Fruit fly (Drosophila melanogaster) whole organism, embryonic: ENCODE data around the gene CRAT.

Experiments
- Atf-2 ChIP-seq: fragments of 200-800 bp; sonication (Bioruptor generic); optimal IDR thresholded peaks from 2 replicates; lab custom pipeline; 2016; ENCODE audit warnings: missing biosample characterization, missing genetic modification characterization
- C15 ChIP-seq: fragments of 200-800 bp; sonication (Bioruptor generic); IDR thresholded peaks from 3 replicates; pipeline ENCODE4 v1.3.6; 2022; ENCODE audit warnings: missing biosample characterization, missing genetic modification characterization
- CG10147 ChIP-seq: fragments of 200-800 bp; sonication (Bioruptor generic); optimal IDR thresholded peaks from 2 replicates; lab custom pipeline; 2019; ENCODE audit warnings: missing biosample characterization, mild to moderate bottlenecking, missing genetic modification characterization, moderate library complexity
- CG10543 ChIP-seq: fragments of 200-800 bp; sonication (Bioruptor generic); optimal IDR thresholded peaks from 3 replicates; lab custom pipeline; 2017; ENCODE audit warnings: missing biosample characterization, mild to moderate bottlenecking, missing genetic modification characterization, moderate library complexity
- CG12104 ChIP-seq: fragments of 200-800 bp; sonication (Bioruptor generic); optimal IDR thresholded peaks from 3 replicates; lab custom pipeline; 2016; ENCODE audit warnings: missing biosample characterization, missing genetic modification characterization
- CG13624 ChIP-seq: fragments of 200-800 bp; sonication (Bioruptor generic); optimal IDR thresholded peaks from 2 replicates; lab custom pipeline; 2016; ENCODE audit warnings: missing biosample characterization, missing genetic modification characterization
- CG13894 ChIP-seq: fragments of 200-800 bp; sonication (Bioruptor generic); optimal IDR thresholded peaks from 3 replicates; lab custom pipeline; 2018; ENCODE audit warnings: missing biosample characterization, mild to moderate bottlenecking, missing genetic modification characterization, moderate library complexity
- CG14965 ChIP-seq: fragments of 200-800 bp; sonication (Bioruptor generic); optimal IDR thresholded peaks from 2 replicates; lab custom pipeline; 2016; ENCODE audit warnings: missing biosample characterization, missing genetic modification characterization, borderline replicate concordance
- CG15073 ChIP-seq: fragments of 200-800 bp; sonication (Bioruptor generic); optimal IDR thresholded peaks from 2 replicates; lab custom pipeline; 2016; ENCODE audit warnings: missing biosample characterization, missing genetic modification characterization
- CG15601 ChIP-seq: fragments of 200-800 bp; sonication (Bioruptor generic); optimal IDR thresholded peaks from 3 replicates; lab custom pipeline; 2019; ENCODE audit warnings: missing biosample characterization, mild to moderate bottlenecking, missing genetic modification characterization, moderate library complexity
- CG17361 ChIP-seq: fragments of 200-800 bp; sonication (Bioruptor generic); IDR thresholded peaks from 3 replicates; pipeline ENCODE4 v1.3.6; 2022; ENCODE audit warnings: missing biosample characterization, missing genetic modification characterization
- CG17385 ChIP-seq: fragments of 200-800 bp; sonication (Bioruptor generic); optimal IDR thresholded peaks from 3 replicates; lab custom pipeline; 2018; ENCODE audit warnings: missing biosample characterization, mild to moderate bottlenecking, missing genetic modification characterization
- CG18262 ChIP-seq: fragments of 200-800 bp; optimal IDR thresholded peaks from 3 replicates; lab custom pipeline; 2019; ENCODE audit warnings: missing biosample characterization, mild to moderate bottlenecking, missing genetic modification characterization, moderate library complexity
- CG2120 ChIP-seq: fragments of 200-800 bp; sonication (Bioruptor generic); optimal IDR thresholded peaks from 3 replicates; lab custom pipeline; 2016; ENCODE audit warnings: missing biosample characterization, missing genetic modification characterization
- CG3407 ChIP-seq: fragments of 200-800 bp; sonication (Bioruptor generic); optimal IDR thresholded peaks from 2 replicates; lab custom pipeline; 2018; ENCODE audit warnings: missing biosample characterization, mild to moderate bottlenecking, missing genetic modification characterization
- CG4617 ChIP-seq: fragments of 200-800 bp; sonication (Bioruptor generic); optimal IDR thresholded peaks from 3 replicates; lab custom pipeline; 2016; ENCODE audit warnings: missing biosample characterization, missing genetic modification characterization, borderline replicate concordance
- CG6254 ChIP-seq: fragments of 200-800 bp; sonication (Bioruptor generic); optimal IDR thresholded peaks from 3 replicates; lab custom pipeline; 2017; ENCODE audit warnings: mild to moderate bottlenecking, missing biosample characterization, missing genetic modification reagents, missing genetic modification characterization
- CG6791 ChIP-seq: fragments of 200-800 bp; sonication (Bioruptor generic); IDR thresholded peaks from 3 replicates; pipeline ENCODE4 v1.3.6; 2022; ENCODE audit warnings: missing biosample characterization, missing genetic modification characterization; ENCODE audit not compliant: partially characterized antibody
- CG7987 ChIP-seq: fragments of 200-800 bp; sonication (Bioruptor generic); optimal IDR thresholded peaks from 2 replicates; lab custom pipeline; 2018; ENCODE audit warnings: missing biosample characterization, mild to moderate bottlenecking, missing genetic modification characterization, moderate library complexity
- CG8944 ChIP-seq: fragments of 200-800 bp; sonication (Bioruptor generic); optimal IDR thresholded peaks from 3 replicates; lab custom pipeline; 2016; ENCODE audit warnings: missing biosample characterization, missing genetic modification characterization
- CG9437 ChIP-seq: fragments of 200-800 bp; sonication (Bioruptor generic); optimal IDR thresholded peaks from 2 replicates; lab custom pipeline; 2018; ENCODE audit warnings: missing biosample characterization, mild to moderate bottlenecking, missing genetic modification characterization
- CHES-1-like ChIP-seq: fragments of 200-800 bp; sonication (Bioruptor generic); optimal IDR thresholded peaks from 2 replicates; lab custom pipeline; 2016; ENCODE audit warnings: missing biosample characterization, missing genetic modification characterization
- D19B ChIP-seq: fragments of 200-800 bp; sonication (Bioruptor generic); optimal IDR thresholded peaks from 2 replicates; lab custom pipeline; 2017; ENCODE audit warnings: missing biosample characterization, mild to moderate bottlenecking, missing genetic modification characterization
- Dek ChIP-seq: fragments of 200-800 bp; sonication (Bioruptor generic); optimal IDR thresholded peaks from 3 replicates; lab custom pipeline; 2019; ENCODE audit warnings: missing biosample characterization, mild to moderate bottlenecking, missing genetic modification characterization, moderate library complexity
- Dip2 ChIP-seq: fragments of 200-800 bp; sonication (Bioruptor generic); IDR thresholded peaks from 2 replicates; pipeline ENCODE4 v1.3.6; 2022; ENCODE audit warnings: missing biosample characterization, missing genetic modification characterization
- Dip3 ChIP-seq: fragments of 200-800 bp; sonication (Bioruptor generic); optimal IDR thresholded peaks from 3 replicates; lab custom pipeline; 2016; ENCODE audit warnings: missing biosample characterization, missing genetic modification characterization
- Gug ChIP-seq: fragments of 200-800 bp; sonication (Bioruptor generic); IDR thresholded peaks from 4 replicates; pipeline ENCODE4 v1.3.6; 2022; ENCODE audit warnings: missing biosample characterization, missing genetic modification characterization
- H15 ChIP-seq: fragments of 200-800 bp; sonication (Bioruptor generic); IDR thresholded peaks from 3 replicates; pipeline ENCODE4 v1.3.6; 2022; ENCODE audit warnings: missing biosample characterization, missing genetic modification characterization
- HLH54F ChIP-seq: fragments of 200-800 bp; sonication (Bioruptor generic); optimal IDR thresholded peaks from 3 replicates; lab custom pipeline; 2016; ENCODE audit warnings: missing biosample characterization, missing genetic modification characterization
- Jarid2 ChIP-seq: fragments of 200-800 bp; sonication (Bioruptor generic); optimal IDR thresholded peaks from 3 replicates; lab custom pipeline; 2017; ENCODE audit warnings: mild to moderate bottlenecking, missing biosample characterization, missing genetic modification reagents, missing genetic modification characterization
- Meics ChIP-seq: fragments of 200-800 bp; sonication (Bioruptor generic); optimal IDR thresholded peaks from 2 replicates; lab custom pipeline; 2017; ENCODE audit warnings: missing biosample characterization, mild to moderate bottlenecking, missing genetic modification characterization
- Pdp1 ChIP-seq, 2 experiments: fragments of 200-800 bp; sonication (Bioruptor generic); optimal IDR thresholded peaks; 3 replicates each; lab custom pipeline; 2016; ENCODE audit warnings: missing biosample characterization in 2 of 2, missing genetic modification characterization in 2 of 2, mild to moderate bottlenecking in 1 of 2, moderate library complexity in 1 of 2
- aop ChIP-seq: fragments of 200-800 bp; sonication (Bioruptor generic); IDR thresholded peaks from 2 replicates; pipeline ENCODE4 v1.3.6; 2022; ENCODE audit warnings: missing biosample characterization, missing genetic modification characterization
- ase ChIP-seq: fragments of 200-800 bp; sonication (Bioruptor generic); IDR thresholded peaks from 3 replicates; pipeline ENCODE4 v1.3.6; 2022; ENCODE audit warnings: missing biosample characterization, missing genetic modification characterization
- bsh ChIP-seq, 2 experiments: fragments of 200-800 bp; sonication (Bioruptor generic); optimal IDR thresholded peaks; 2 replicates each; lab custom pipeline; 2017 to 2018; ENCODE audit warnings: mild to moderate bottlenecking in 2 of 2, missing biosample characterization in 2 of 2, missing genetic modification characterization in 2 of 2, moderate library complexity in 1 of 2
- chif ChIP-seq, 2 experiments: fragments of 200-800 bp; sonication (Bioruptor generic); optimal IDR thresholded peaks; 3 replicates each; lab custom pipeline; 2016; ENCODE audit warnings: missing biosample characterization in 2 of 2, missing genetic modification characterization in 2 of 2
- fd3F ChIP-seq: fragments of 200-800 bp; sonication (Bioruptor generic); optimal IDR thresholded peaks from 2 replicates; lab custom pipeline; 2018; ENCODE audit warnings: missing biosample characterization, mild to moderate bottlenecking, missing genetic modification characterization, moderate library complexity
- fd64A ChIP-seq: fragments of 200-800 bp; sonication (Bioruptor generic); optimal IDR thresholded peaks from 3 replicates; lab custom pipeline; 2018; ENCODE audit warnings: missing biosample characterization, mild to moderate bottlenecking, missing genetic modification characterization
- gem ChIP-seq: fragments of 200-800 bp; sonication (Bioruptor generic); optimal IDR thresholded peaks from 2 replicates; lab custom pipeline; 2019; ENCODE audit warnings: missing biosample characterization, mild to moderate bottlenecking, missing genetic modification characterization, moderate library complexity
- hbn ChIP-seq: fragments of 200-800 bp; sonication (Bioruptor generic); IDR thresholded peaks from 2 replicates; pipeline ENCODE4 v1.3.6; 2022; ENCODE audit warnings: missing biosample characterization, missing genetic modification characterization; ENCODE audit not compliant: partially characterized antibody
- lbe ChIP-seq: fragments of 200-800 bp; sonication (Bioruptor generic); optimal IDR thresholded peaks from 2 replicates; lab custom pipeline; 2016; ENCODE audit warnings: missing biosample characterization, mild to moderate bottlenecking, missing genetic modification characterization
- nerfin-2 ChIP-seq: fragments of 200-800 bp; sonication (Bioruptor generic); IDR thresholded peaks from 2 replicates; pipeline ENCODE4 v1.3.6; 2022; ENCODE audit warnings: missing biosample characterization, missing genetic modification characterization; ENCODE audit not compliant: partially characterized antibody
- nom ChIP-seq: fragments of 200-800 bp; sonication (Bioruptor generic); optimal IDR thresholded peaks from 2 replicates; lab custom pipeline; 2017; ENCODE audit warnings: missing biosample characterization, missing genetic modification characterization, mild to moderate bottlenecking, moderate library complexity, missing genetic modification reagents
- pzg ChIP-seq: fragments of 200-800 bp; sonication (Bioruptor generic); optimal IDR thresholded peaks from 3 replicates; lab custom pipeline; 2018; ENCODE audit warnings: missing biosample characterization, mild to moderate bottlenecking, missing genetic modification characterization, moderate library complexity
- row ChIP-seq: fragments of 200-800 bp; sonication (Bioruptor generic); IDR thresholded peaks from 3 replicates; pipeline ENCODE4 v1.3.6; 2022; ENCODE audit warnings: missing biosample characterization, missing genetic modification characterization
- schlank ChIP-seq: fragments of 200-800 bp; sonication (Bioruptor generic); optimal IDR thresholded peaks from 2 replicates; lab custom pipeline; 2018; ENCODE audit warnings: missing biosample characterization, mild to moderate bottlenecking, missing genetic modification characterization
- scrt ChIP-seq: fragments of 200-800 bp; sonication (Bioruptor generic); optimal IDR thresholded peaks from 2 replicates; lab custom pipeline; 2018; ENCODE audit warnings: missing biosample characterization, mild to moderate bottlenecking, missing genetic modification characterization, moderate library complexity
- shn ChIP-seq: fragments of 200-800 bp; sonication (Bioruptor generic); optimal IDR thresholded peaks from 3 replicates; lab custom pipeline; 2016; ENCODE audit warnings: missing biosample characterization, missing genetic modification characterization
- tx ChIP-seq: fragments of 200-800 bp; sonication (Bioruptor generic); optimal IDR thresholded peaks from 2 replicates; lab custom pipeline; 2016; ENCODE audit warnings: missing biosample characterization, missing genetic modification characterization
- zfh1 ChIP-seq: fragments of 200-800 bp; sonication (Bioruptor generic); IDR thresholded peaks from 3 replicates; pipeline ENCODE4 v1.3.6; 2022; ENCODE audit warnings: missing biosample characterization, missing genetic modification characterization

CRAT gene

dm6 chr3R:6404174-6404573, 28.3 kb upstream of the CRAT start (continued):
- TF ChIP-seq Gug (GFP tag; lab: Robert Waterston, UW) (peak; percentile 80), CG8944 (GFP tag; lab: Kevin White, UChicago) (peak; percentile 49), zfh1 (GFP tag; lab: Robert Waterston, UW) (peak; percentile 87), fd3F (GFP tag; lab: Kevin White, UChicago) (peak; percentile 74), Pdp1 (GFP tag; optimal IDR thresholded peaks at IDR 0.05; lab: Kevin White, UChicago) (peak; percentile 77), gem (tag; lab: Kevin White, UChicago) (peak; percentile 89), scrt (GFP tag; lab: Kevin White, UChicago) (peak; percentile 50), CG3407 (GFP tag; lab: Kevin White, UChicago) (peak; percentile 75), CG10147 (peak; percentile 61), Dip2 (GFP tag; lab: Robert Waterston, UW) (no peak), lbe (peak; percentile 52), Atf-2 (GFP tag; lab: Kevin White, UChicago) (peak; percentile 18), HLH54F (GFP tag; lab: Kevin White, UChicago) (peak; percentile 62), CG2120 (GFP tag; lab: Kevin White, UChicago) (peak; percentile 87), ase (GFP tag; lab: Robert Waterston, UW) (peak; percentile 82), schlank (tag; lab: Kevin White, UChicago) (peak; percentile 36), shn (GFP tag; lab: Kevin White, UChicago) (peak; percentile 68), tx (GFP tag; lab: Kevin White, UChicago) (peak; percentile 71), CG10543 (GFP tag; lab: Kevin White, UChicago) (peak; percentile 33), CHES-1-like (GFP tag; lab: Kevin White, UChicago) (peak; percentile 64), D19B (peak; percentile 60), nerfin-2 (no peak), CG18262 (tag; lab: Kevin White, UChicago) (peak; percentile 80), Dek (tag; lab: Kevin White, UChicago) (peak; percentile 64), hbn (GFP tag; lab: Robert Waterston, UW) (no peak), C15 (GFP tag; lab: Robert Waterston, UW) (peak; percentile 82; the same call in 2 of the 3 replicates), Jarid2 (GFP tag; lab: Kevin White, UChicago) (peak; percentile 57), H15 (GFP tag; lab: Robert Waterston, UW) (no peak; the same call in 1 of the 3 replicates), Dip3 (GFP tag; lab: Kevin White, UChicago) (peak; percentile 63), CG13894 (tag; lab: Kevin White, UChicago) (no peak), CG15073 (peak; percentile 6), CG17385 (GFP tag; lab: Kevin White, UChicago) (peak; percentile 79), chif (GFP tag; optimal IDR thresholded peaks at IDR 0.05; lab: Kevin White, UChicago) (peak; percentile 62 to 75), Meics (peak; percentile 80), CG9437 (GFP tag; lab: Kevin White, UChicago) (peak; percentile 53), CG17361 (GFP tag; lab: Robert Waterston, UW) (peak; percentile 80), pzg (GFP tag; lab: Kevin White, UChicago) (no peak), bsh (GFP tag; optimal IDR thresholded peaks at IDR 0.05; lab: Kevin White, UChicago) (peak; percentile 53 to 87), CG12104 (GFP tag; lab: Kevin White, UChicago) (peak; percentile 51), CG13624 (peak; percentile 66), CG15601 (tag; lab: Kevin White, UChicago) (peak; percentile 63), CG7987 (no peak), CG4617 (peak; percentile 6), aop (GFP tag; lab: Robert Waterston, UW) (0 out of 2 replicates have a peak, but pooled peaks have one; percentile 41), nom (GFP tag; lab: Kevin White, UChicago) (no peak), fd64A (GFP tag; lab: Kevin White, UChicago) (peak; percentile 21), CG6791 (GFP tag; lab: Robert Waterston, UW) (no peak), CG14965 (GFP tag; lab: Kevin White, UChicago) (peak; percentile 34), CG6254 (GFP tag; lab: Kevin White, UChicago) (peak; percentile 73), row (GFP tag; lab: Robert Waterston, UW) (peak; percentile 90)
